Worm (Caenorhabditis elegans) whole organism, young adult: ENCODE data around the gene Y51H4A.22.
A peak's percentile ranks its signal among the peaks of the same experiment; 100 is the strongest.
"Not testable (repeated sequence)": the region's sequence is repeated elsewhere in the genome, so short reads cannot be mapped to it uniquely, and the experiment has no call there.

ENCODE experiments used
- B0261.1 ChIP-seq: sonication (generic microtip); optimal IDR thresholded peaks from 2 replicates; lab custom pipeline; 2016; ENCODE audit warnings: mild to moderate bottlenecking, missing genetic modification characterization, moderate library complexity, missing compliant biosample characterization
- B0336.3 ChIP-seq: fragments of 200-800 bp; sonication (Bioruptor generic); IDR thresholded peaks from 2 replicates; pipeline ENCODE4 v1.3.6; 2022; ENCODE audit warnings: missing genetic modification characterization, missing compliant biosample characterization
- D2030.7 ChIP-seq: fragments of 200-800 bp; sonication (Bioruptor generic); IDR thresholded peaks from 2 replicates; pipeline ENCODE4 v1.3.6; 2022; ENCODE audit warnings: missing genetic modification reagents, missing genetic modification characterization, missing compliant biosample characterization
- F33H1.4 ChIP-seq: fragments of 200-800 bp; sonication (Bioruptor generic); IDR thresholded peaks from 2 replicates; pipeline ENCODE4 v1.3.6; 2022; ENCODE audit warnings: missing genetic modification reagents, missing genetic modification characterization, missing compliant biosample characterization
- F55B11.4 ChIP-seq: sonication (generic microtip); optimal IDR thresholded peaks from 2 replicates; lab custom pipeline; 2016; ENCODE audit warnings: missing compliant biosample characterization, missing genetic modification characterization, borderline replicate concordance; ENCODE audit not compliant: insufficient read depth
- F57A8.1 ChIP-seq: fragments of 200-800 bp; sonication (Bioruptor generic); optimal IDR thresholded peaks from 2 replicates; lab custom pipeline; 2018; ENCODE audit warnings: mild to moderate bottlenecking, missing genetic modification characterization, moderate library complexity, missing compliant biosample characterization
- T07F8.4 ChIP-seq: sonication (generic microtip); optimal IDR thresholded peaks from 2 replicates; lab custom pipeline; 2016; ENCODE audit warnings: mild to moderate bottlenecking, missing genetic modification characterization, moderate library complexity, missing compliant biosample characterization
- Y56A3A.18 ChIP-seq: fragments of 200-800 bp; sonication (Bioruptor generic); IDR thresholded peaks from 2 replicates; pipeline ENCODE4 v1.3.6; 2022; ENCODE audit warnings: missing genetic modification reagents, missing genetic modification characterization, missing compliant biosample characterization
- ZK185.1 ChIP-seq: sonication (generic microtip); optimal IDR thresholded peaks from 2 replicates; lab custom pipeline; 2016; ENCODE audit warnings: mild to moderate bottlenecking, missing genetic modification characterization, missing compliant biosample characterization; ENCODE audit not compliant: poor library complexity, severe bottlenecking
- attf-6 ChIP-seq: fragments of 200-800 bp; sonication (Bioruptor generic); IDR thresholded peaks from 2 replicates; pipeline ENCODE4 v1.3.6; 2022; ENCODE audit warnings: missing genetic modification reagents, missing genetic modification characterization, missing compliant biosample characterization
- bed-1 ChIP-seq: fragments of 200-800 bp; sonication (Bioruptor generic); IDR thresholded peaks from 2 replicates; pipeline ENCODE4 v1.3.6; 2022; ENCODE audit warnings: missing genetic modification reagents, missing genetic modification characterization, missing compliant biosample characterization
- bed-2 ChIP-seq: fragments of 200-800 bp; sonication (Bioruptor generic); IDR thresholded peaks from 2 replicates; pipeline ENCODE4 v1.3.6; 2022; ENCODE audit warnings: missing genetic modification reagents, missing genetic modification characterization, missing compliant biosample characterization
- ccch-3 ChIP-seq: fragments of 200-800 bp; sonication (Bioruptor generic); optimal IDR thresholded peaks from 2 replicates; lab custom pipeline; 2018; ENCODE audit warnings: mild to moderate bottlenecking, missing genetic modification characterization, missing compliant biosample characterization
- ceh-100 ChIP-seq: fragments of 200-800 bp; sonication (Bioruptor generic); IDR thresholded peaks from 2 replicates; pipeline ENCODE4 v1.3.6; 2022; ENCODE audit warnings: missing genetic modification reagents, missing genetic modification characterization, missing compliant biosample characterization
- ceh-27 ChIP-seq: fragments of 200-800 bp; sonication (Bioruptor generic); optimal IDR thresholded peaks from 2 replicates; lab custom pipeline; 2018; ENCODE audit warnings: mild to moderate bottlenecking, missing genetic modification characterization, moderate library complexity, missing compliant biosample characterization
- ceh-79 ChIP-seq: sonication (generic microtip); optimal IDR thresholded peaks from 2 replicates; lab custom pipeline; 2017; ENCODE audit warnings: mild to moderate bottlenecking, missing genetic modification characterization, missing compliant biosample characterization
- die-1 ChIP-seq: sonication (generic microtip); optimal IDR thresholded peaks from 2 replicates; lab custom pipeline; 2016; ENCODE audit warnings: missing genotype, mild to moderate bottlenecking, missing genetic modification characterization, missing compliant biosample characterization
- egl-44 ChIP-seq: fragments of 200-800 bp; sonication (Bioruptor generic); IDR thresholded peaks from 2 replicates; pipeline ENCODE4 v1.3.6; 2022; ENCODE audit warnings: missing genetic modification reagents, missing genetic modification characterization, missing compliant biosample characterization
- egrh-3 ChIP-seq: fragments of 200-800 bp; sonication (Bioruptor generic); IDR thresholded peaks from 2 replicates; pipeline ENCODE4 v1.3.6; 2022; ENCODE audit warnings: missing genetic modification reagents, missing genetic modification characterization, missing compliant biosample characterization
- him-1 ChIP-seq: sonication (generic microtip); optimal IDR thresholded peaks from 2 replicates; lab custom pipeline; 2016; ENCODE audit warnings: missing genotype, missing genetic modification reagents, missing genetic modification characterization, missing compliant biosample characterization
- hmg-1.2 ChIP-seq: fragments of 200-800 bp; sonication (Bioruptor generic); IDR thresholded peaks from 2 replicates; pipeline ENCODE4 v1.3.6; 2022; ENCODE audit warnings: missing genetic modification reagents, missing genetic modification characterization, missing compliant biosample characterization
- hsf-1 ChIP-seq: fragments of 200-800 bp; sonication (Bioruptor generic); IDR thresholded peaks from 2 replicates; pipeline ENCODE4 v1.3.6; 2022; ENCODE audit warnings: missing genetic modification reagents, missing genetic modification characterization, missing compliant biosample characterization
- let-526 ChIP-seq: fragments of 200-800 bp; sonication (Bioruptor generic); IDR thresholded peaks from 2 replicates; pipeline ENCODE4 v1.3.6; 2022; ENCODE audit warnings: missing genetic modification reagents, missing genetic modification characterization, missing compliant biosample characterization
- lin-26 ChIP-seq: fragments of 200-800 bp; sonication (Bioruptor generic); IDR thresholded peaks from 2 replicates; pipeline ENCODE4 v1.3.6; 2022; ENCODE audit warnings: missing genetic modification reagents, missing genetic modification characterization, missing compliant biosample characterization
- lsl-1 ChIP-seq: fragments of 200-800 bp; sonication (Bioruptor generic); optimal IDR thresholded peaks from 2 replicates; lab custom pipeline; 2018; ENCODE audit warnings: mild to moderate bottlenecking, missing genetic modification characterization, moderate library complexity, missing compliant biosample characterization
- madf-8 ChIP-seq: fragments of 200-800 bp; sonication (Bioruptor generic); conservative IDR thresholded peaks from 2 replicates; pipeline ENCODE4 v1.3.6; 2022; ENCODE audit warnings: missing genetic modification reagents, missing genetic modification characterization, missing compliant biosample characterization
- mxl-1 ChIP-seq: sonication (generic microtip); optimal IDR thresholded peaks from 2 replicates; lab custom pipeline; 2016; ENCODE audit warnings: missing genetic modification characterization, missing compliant biosample characterization
- nfyb-1 ChIP-seq: fragments of 200-800 bp; sonication (Bioruptor generic); IDR thresholded peaks from 2 replicates; pipeline ENCODE4 v1.3.6; 2022; ENCODE audit warnings: missing genetic modification reagents, missing genetic modification characterization, missing compliant biosample characterization
- rpc-1 ChIP-seq, 2 experiments: fragments of 150-350 bp in 1 of 2; sonication (generic microtip) in 1 of 2; optimal IDR thresholded peaks; 2 replicates each; lab custom pipeline; 2014 to 2018; ENCODE audit warnings: missing biosample characterization in 1 of 2, missing genetic modification characterization in 1 of 2, missing genetic modification reagents in 1 of 2, missing genotype in 1 of 2
- sdz-38 ChIP-seq: sonication (generic microtip); optimal IDR thresholded peaks from 2 replicates; lab custom pipeline; 2016; ENCODE audit warnings: missing genotype, missing genetic modification characterization, missing compliant biosample characterization
- snpc-1.1 ChIP-seq: sonication (generic microtip); optimal IDR thresholded peaks from 2 replicates; lab custom pipeline; 2017; ENCODE audit warnings: missing genetic modification characterization, mild to moderate bottlenecking, missing compliant biosample characterization, antibody characterized with exemption, moderate library complexity, missing genotype, missing genetic modification reagents; ENCODE audit not compliant: insufficient read depth
- snpc-4 ChIP-seq, 5 experiments: fragments of 150-350 bp in 1 of 5; sonication (generic microtip) in 4 of 5; optimal IDR thresholded peaks; 2 replicates each; lab custom pipeline; 2014 to 2018; ENCODE audit warnings: missing genetic modification characterization in 5 of 5, missing biosample characterization in 3 of 5, antibody characterized with exemption in 2 of 5, mild to moderate bottlenecking in 2 of 5, missing compliant biosample characterization in 2 of 5, missing genotype in 2 of 5, moderate library complexity in 2 of 5, missing genetic modification reagents in 1 of 5
- tbp1 ChIP-seq: fragments of 200-800 bp; sonication (Bioruptor generic); optimal IDR thresholded peaks from 2 replicates; lab custom pipeline; 2018; ENCODE audit warnings: mild to moderate bottlenecking, missing genetic modification characterization, missing compliant biosample characterization
- zim-3 ChIP-seq: sonication (generic microtip); optimal IDR thresholded peaks from 2 replicates; lab custom pipeline; 2017; ENCODE audit warnings: mild to moderate bottlenecking, missing genetic modification characterization, moderate library complexity, missing compliant biosample characterization
- ztf-28 ChIP-seq: fragments of 200-800 bp; sonication (Bioruptor generic); IDR thresholded peaks from 2 replicates; pipeline ENCODE4 v1.3.6; 2022; ENCODE audit warnings: missing genetic modification reagents, missing genetic modification characterization, missing compliant biosample characterization
- ztf-6 ChIP-seq: fragments of 200-800 bp; sonication (Bioruptor generic); IDR thresholded peaks from 2 replicates; pipeline ENCODE4 v1.3.6; 2022; ENCODE audit warnings: missing genetic modification reagents, missing genetic modification characterization, missing compliant biosample characterization

Gene Y51H4A.22

DNA sequence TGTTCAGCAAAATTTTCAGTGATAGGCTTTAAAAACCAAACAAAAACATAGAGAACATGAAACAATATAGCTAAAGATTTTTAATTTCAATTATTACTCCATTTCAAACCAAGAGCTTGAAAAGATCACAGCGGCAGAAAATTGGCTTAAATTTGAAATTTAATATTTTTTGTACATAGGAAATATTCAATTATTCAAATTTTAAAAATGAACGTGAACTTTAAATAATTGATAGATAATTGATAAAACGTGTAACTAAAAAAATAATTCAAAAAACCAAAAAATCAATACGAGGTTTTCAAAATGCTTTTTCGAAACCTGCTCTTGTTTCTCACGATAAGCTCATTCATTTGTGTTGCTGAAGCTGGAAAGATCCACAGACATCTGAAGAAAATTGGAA is at the start of gene Y51H4A.22:
Gene Y51H4A.22, plus strand, starts transcription at position 301 of the 400 bp plus-strand sequence.
- TF ChIP-seq ztf-28 = no peak
- no peak for TF ChIP-seq hmg-1.2 (GFP tag; lab: Robert Waterston, UW)
- TF ChIP-seq F55B11.4 (tag; lab: Kevin White, UChicago) = no peak
- TF ChIP-seq, all 124 proteins: peak for 0

DNA sequence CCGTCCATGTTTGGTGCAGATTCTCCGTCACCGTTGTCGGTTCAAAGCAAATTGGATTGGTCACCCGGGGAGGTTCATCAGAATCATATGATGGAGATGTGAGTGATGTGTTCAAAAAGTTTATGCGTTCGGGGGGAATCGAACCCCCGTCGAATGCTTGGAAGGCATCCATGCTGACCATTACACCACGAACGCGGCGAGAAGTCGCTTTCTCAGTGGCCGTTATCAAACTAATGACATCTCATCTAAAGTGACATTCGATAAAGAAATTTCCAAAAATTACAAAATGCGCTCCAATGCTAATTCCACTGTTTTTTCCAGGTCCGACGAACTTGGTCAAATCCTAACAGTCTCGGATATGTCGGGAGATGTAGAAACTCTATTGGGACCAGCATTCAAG is 49.8 kb upstream of the Y51H4A.22 start:
- TF ChIP-seq B0261.1 (tag; lab: Kevin White, UChicago) (peak; percentile 49), rpc-1 (tag; optimal IDR thresholded peaks at IDR 0.05; lab: Kevin White, UChicago) (peak; percentile 47), tbp1 (GFP tag; lab: Kevin White, UChicago) (peak; percentile 84), D2030.7 (peak; percentile 58; the same call in 1 of the 2 replicates), hmg-1.2 (GFP tag; lab: Robert Waterston, UW) (peak; percentile 33; the same call in 1 of the 2 replicates), attf-6 (GFP tag; lab: Robert Waterston, UW) (peak; percentile 95), egrh-3 (0 out of 2 replicates have a peak, but pooled peaks have one; percentile 10), snpc-4 (tag; optimal IDR thresholded peaks at IDR 0.05; lab: Kevin White, UChicago) (peak in 2 of 4 experiments; percentile 73 to 81)
- not testable (repeated sequence) for TF ChIP-seq rpc-1 (optimal IDR thresholded peaks at IDR 0.05; lab: Kevin White, UChicago); snpc-4 (GFP tag; optimal IDR thresholded peaks at IDR 0.05; lab: Kevin White, UChicago)

DNA sequence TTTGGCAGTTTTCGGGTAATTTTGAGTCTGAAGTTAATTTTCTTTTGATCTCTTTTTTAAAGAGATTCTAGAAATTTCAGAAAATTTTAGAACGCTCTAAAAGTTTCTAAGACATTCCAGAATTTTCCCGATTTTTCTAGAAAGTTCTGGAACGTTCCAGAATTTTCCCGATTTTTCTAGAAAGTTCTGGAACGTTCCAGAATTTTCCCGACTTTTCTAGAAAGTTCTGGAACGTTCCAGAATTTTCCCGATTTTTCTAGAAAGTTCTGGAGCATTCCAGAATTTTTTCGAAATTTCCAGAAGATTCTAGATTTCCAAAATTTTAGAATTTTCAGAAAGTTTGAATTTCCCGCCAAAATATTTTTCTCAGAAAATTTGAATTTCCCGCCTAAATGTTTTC is 45.0 kb upstream of the Y51H4A.22 start:
- TF ChIP-seq hsf-1 = peak; percentile 94

DNA sequence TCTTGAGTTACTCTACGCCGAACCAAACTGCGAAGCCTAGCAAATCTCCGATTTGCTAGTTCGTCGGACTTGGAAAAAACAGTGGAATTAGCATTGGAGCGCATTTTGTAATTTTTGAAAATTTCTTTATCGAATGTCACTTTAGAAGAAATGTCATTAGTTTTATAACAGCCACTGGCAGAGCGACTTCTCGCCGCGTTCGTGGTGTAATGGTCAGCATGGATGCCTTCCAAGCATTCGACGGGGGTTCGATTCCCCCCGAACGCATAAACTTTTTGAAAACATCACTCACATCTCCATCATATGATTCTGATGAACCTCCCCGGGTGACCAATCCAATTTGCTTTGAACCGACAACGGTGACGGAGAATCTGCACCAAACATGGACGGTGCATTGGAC is 38.7 kb upstream of the Y51H4A.22 start:
- TF ChIP-seq tbp1 (GFP tag; lab: Kevin White, UChicago) = peak; percentile 85
- TF ChIP-seq hmg-1.2 (GFP tag; lab: Robert Waterston, UW) = peak; percentile 42; the same call in 1 of the 2 replicates
- peak; percentile 20 for TF ChIP-seq rpc-1 (optimal IDR thresholded peaks at IDR 0.05; lab: Kevin White, UChicago)
- TF ChIP-seq rpc-1 (tag; optimal IDR thresholded peaks at IDR 0.05; lab: Kevin White, UChicago) = peak; percentile 46
- 0 out of 2 replicates have a peak, but pooled peaks have one; percentile 11 for TF ChIP-seq ceh-100 (GFP tag; lab: Robert Waterston, UW)
- not testable (repeated sequence) for TF ChIP-seq snpc-4 (GFP tag; optimal IDR thresholded peaks at IDR 0.05; lab: Kevin White, UChicago)
- TF ChIP-seq snpc-4 (tag; optimal IDR thresholded peaks at IDR 0.05; lab: Kevin White, UChicago) = peak in 1 of 4 experiments; percentile 80
- TF ChIP-seq D2030.7 = peak; percentile 71
- peak; percentile 70 for TF ChIP-seq nfyb-1
- peak; percentile 48 for TF ChIP-seq B0261.1 (tag; lab: Kevin White, UChicago)
- TF ChIP-seq attf-6 (GFP tag; lab: Robert Waterston, UW) = peak; percentile 92
- 0 out of 2 replicates have a peak, but pooled peaks have one; percentile 37 for TF ChIP-seq lin-26 (GFP tag; lab: Robert Waterston, UW)
- TF ChIP-seq, all 124 proteins: peak for 10; not testable (repeated sequence) for 114

DNA sequence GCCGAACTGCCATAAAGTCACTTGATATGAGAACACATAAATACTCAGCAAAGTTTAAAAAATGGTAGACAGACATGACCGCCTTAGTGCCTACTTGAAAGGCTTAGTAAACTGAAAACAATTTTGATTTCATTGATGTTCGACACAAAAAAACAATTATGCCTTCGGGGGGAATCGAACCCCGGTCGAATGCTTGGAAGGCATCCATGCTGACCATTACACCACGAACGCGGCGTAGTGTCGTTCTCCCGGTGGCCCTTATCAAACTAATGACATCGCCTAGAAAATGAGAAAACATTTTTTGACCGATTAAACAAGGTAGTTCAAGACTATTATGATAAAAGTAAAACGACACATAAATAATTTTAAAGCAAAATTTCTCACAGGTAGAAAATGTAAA is 36.3 kb upstream of the Y51H4A.22 start:
- no peak for TF ChIP-seq ceh-79 (tag; lab: Kevin White, UChicago)
- peak; percentile 69 for TF ChIP-seq rpc-1 (optimal IDR thresholded peaks at IDR 0.05; lab: Kevin White, UChicago)
- peak; percentile 83 for TF ChIP-seq rpc-1 (tag; optimal IDR thresholded peaks at IDR 0.05; lab: Kevin White, UChicago)
- TF ChIP-seq die-1 = peak; percentile 76
- TF ChIP-seq F55B11.4 (tag; lab: Kevin White, UChicago) = no peak
- TF ChIP-seq F57A8.1 = no peak
- no peak for TF ChIP-seq let-526 (GFP tag; lab: Robert Waterston, UW)
- no peak for TF ChIP-seq madf-8 (GFP tag; lab: Robert Waterston, UW)
- TF ChIP-seq zim-3 (tag; lab: Kevin White, UChicago) = no peak
- TF ChIP-seq T07F8.4 = peak; percentile 33
- TF ChIP-seq ztf-6 (GFP tag; lab: Robert Waterston, UW) = no peak
- no peak; the same call in 1 of the 2 replicates for TF ChIP-seq egrh-3
- no peak for TF ChIP-seq ccch-3
- peak; percentile 81 for TF ChIP-seq ZK185.1 (tag; lab: Kevin White, UChicago)
- no peak for TF ChIP-seq bed-1 (GFP tag; lab: Robert Waterston, UW)
- TF ChIP-seq mxl-1 (tag; lab: Kevin White, UChicago) = peak; percentile 12
- no peak for TF ChIP-seq B0336.3
- no peak for TF ChIP-seq ceh-27 (GFP tag; lab: Kevin White, UChicago)
- TF ChIP-seq sdz-38 (tag; lab: Kevin White, UChicago) = no peak
- peak; percentile 28 for TF ChIP-seq lsl-1 (GFP tag; lab: Kevin White, UChicago)
- TF ChIP-seq him-1 (tag; lab: Kevin White, UChicago) = no peak
- TF ChIP-seq hmg-1.2 (GFP tag; lab: Robert Waterston, UW) = peak; percentile 53
- TF ChIP-seq snpc-1.1 = no peak
- no peak for TF ChIP-seq egl-44 (GFP tag; lab: Robert Waterston, UW)
- TF ChIP-seq bed-2 = no peak
- TF ChIP-seq F33H1.4 (GFP tag; lab: Robert Waterston, UW) = no peak
- TF ChIP-seq Y56A3A.18 (GFP tag; lab: Robert Waterston, UW) = no peak
